Worm (Caenorhabditis elegans): ENCODE measurements around the gene sas-7.

DNA sequence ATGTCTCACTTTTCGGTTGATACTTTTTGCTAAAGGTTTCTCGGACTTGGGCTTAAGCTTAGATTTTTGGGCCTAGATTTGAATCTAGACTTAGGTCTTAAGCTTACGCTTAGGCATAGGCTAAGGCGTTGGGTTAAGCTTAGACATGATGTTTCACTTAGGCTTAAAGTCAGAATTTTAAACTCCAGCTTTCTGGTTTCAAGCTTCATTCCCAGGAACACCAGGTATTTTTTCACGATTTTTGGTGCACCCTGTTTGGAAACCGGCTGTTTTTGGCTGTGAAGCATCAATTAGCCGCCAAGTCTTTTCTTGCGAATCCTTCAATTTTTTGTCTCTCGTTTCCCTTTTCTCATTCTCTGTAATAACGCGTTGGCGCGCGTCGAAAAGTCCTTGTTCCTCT is 53.0 kb downstream of the sas-7 start:
- no peak for TF ChIP-seq nhr-11 (tag; optimal IDR thresholded peaks at IDR 0.05)
- no peak for TF ChIP-seq mab-5 (tag; optimal IDR thresholded peaks at IDR 0.05)
- no peak for TF ChIP-seq ZK546.5 (tag; optimal IDR thresholded peaks at IDR 0.05)
- no peak for TF ChIP-seq ceh-82 (tag; optimal IDR thresholded peaks at IDR 0.05)
- TF ChIP-seq elt-1 (tag; optimal IDR thresholded peaks at IDR 0.05) = no peak
- TF ChIP-seq fos-1 (tag; optimal IDR thresholded peaks at IDR 0.05) = no peak
- no peak for TF ChIP-seq aly-2 (tag; optimal IDR thresholded peaks at IDR 0.05)
- no peak for TF ChIP-seq nhr-6 (tag; optimal IDR thresholded peaks at IDR 0.05)
- no peak for TF ChIP-seq ztf-11 (tag; optimal IDR thresholded peaks at IDR 0.05)
- no peak for TF ChIP-seq unc-39 (tag; optimal IDR thresholded peaks at IDR 0.05)
- TF ChIP-seq mbf-1 (tag; optimal IDR thresholded peaks at IDR 0.05) = no peak
- TF ChIP-seq nhr-129 (tag; optimal IDR thresholded peaks at IDR 0.05) = no peak
- no peak for TF ChIP-seq snpc-4 (tag; optimal IDR thresholded peaks at IDR 0.05)
- TF ChIP-seq peb-1 (tag; optimal IDR thresholded peaks at IDR 0.05) = no peak
